Fruit fly (Drosophila melanogaster) whole organism, embryonic: ENCODE data around the gene Tim8.

ENCODE experiments used
- Atf6 ChIP-seq: fragments of 200-800 bp; sonication (Bioruptor generic); IDR thresholded peaks from 2 replicates; pipeline ENCODE4 v1.3.6; 2022; ENCODE audit warnings: missing biosample characterization, missing genetic modification characterization
- BEAF-32 ChIP-seq: fragments of 200-800 bp; sonication (Bioruptor generic); optimal IDR thresholded peaks from 3 replicates; lab custom pipeline; 2017; ENCODE audit warnings: missing biosample characterization, missing genetic modification characterization, mild to moderate bottlenecking, moderate library complexity, missing genetic modification reagents
- C15 ChIP-seq: fragments of 200-800 bp; sonication (Bioruptor generic); IDR thresholded peaks from 3 replicates; pipeline ENCODE4 v1.3.6; 2022; ENCODE audit warnings: missing biosample characterization, missing genetic modification characterization
- CG11085 ChIP-seq: fragments of 200-800 bp; sonication (Bioruptor generic); IDR thresholded peaks from 2 replicates; pipeline ENCODE4 v1.3.6; 2022; ENCODE audit warnings: missing biosample characterization, missing genetic modification characterization
- CG11696 ChIP-seq: fragments of 200-800 bp; sonication (Bioruptor generic); IDR thresholded peaks from 2 replicates; pipeline ENCODE4 v1.3.6; 2022; ENCODE audit warnings: missing biosample characterization, missing genetic modification characterization
- CG12659 ChIP-seq: fragments of 200-800 bp; sonication (Bioruptor generic); optimal IDR thresholded peaks from 3 replicates; lab custom pipeline; 2017; ENCODE audit warnings: mild to moderate bottlenecking, missing biosample characterization, missing genetic modification reagents, missing genetic modification characterization
- CG13287 ChIP-seq: fragments of 200-800 bp; sonication (Bioruptor generic); IDR thresholded peaks from 2 replicates; pipeline ENCODE4 v1.3.6; 2022; ENCODE audit warnings: missing biosample characterization, missing genetic modification characterization; ENCODE audit not compliant: partially characterized antibody
- CG15514 ChIP-seq: fragments of 200-800 bp; sonication (Bioruptor generic); optimal IDR thresholded peaks from 3 replicates; lab custom pipeline; 2017; ENCODE audit warnings: missing biosample characterization, missing genetic modification characterization, mild to moderate bottlenecking, moderate library complexity, missing genetic modification reagents
- CG16813 ChIP-seq: fragments of 200-800 bp; sonication (Bioruptor generic); IDR thresholded peaks from 3 replicates; pipeline ENCODE4 v1.3.6; 2022; ENCODE audit warnings: missing biosample characterization, missing genetic modification characterization; ENCODE audit not compliant: partially characterized antibody
- CG16863 ChIP-seq: fragments of 200-800 bp; sonication (Bioruptor generic); optimal IDR thresholded peaks from 3 replicates; lab custom pipeline; 2016; ENCODE audit warnings: missing biosample characterization, missing genetic modification characterization
- CG17186 ChIP-seq: fragments of 200-800 bp; sonication (Bioruptor generic); optimal IDR thresholded peaks from 3 replicates; lab custom pipeline; 2017; ENCODE audit warnings: missing biosample characterization, missing genetic modification reagents, missing genetic modification characterization
- CG17568 ChIP-seq: fragments of 200-800 bp; sonication (Bioruptor generic); optimal IDR thresholded peaks from 2 replicates; lab custom pipeline; 2018; ENCODE audit warnings: missing biosample characterization, mild to moderate bottlenecking, missing genetic modification characterization, moderate library complexity
- CG30020 ChIP-seq: fragments of 200-800 bp; optimal IDR thresholded peaks from 2 replicates; lab custom pipeline; 2019; ENCODE audit warnings: missing biosample characterization, mild to moderate bottlenecking, missing genetic modification characterization, moderate library complexity
- CG31365 ChIP-seq: fragments of 200-800 bp; sonication (Bioruptor generic); optimal IDR thresholded peaks from 2 replicates; lab custom pipeline; 2018; ENCODE audit warnings: missing biosample characterization, mild to moderate bottlenecking, missing genetic modification characterization
- CG34224 ChIP-seq: fragments of 200-800 bp; sonication (Bioruptor generic); IDR thresholded peaks from 3 replicates; pipeline ENCODE4 v1.3.6; 2022; ENCODE audit warnings: missing biosample characterization, missing genetic modification characterization; ENCODE audit not compliant: partially characterized antibody
- CG34376 ChIP-seq: fragments of 200-800 bp; sonication (Bioruptor generic); optimal IDR thresholded peaks from 2 replicates; lab custom pipeline; 2018; ENCODE audit warnings: missing biosample characterization, mild to moderate bottlenecking, missing genetic modification characterization
- CG3995 ChIP-seq: fragments of 200-800 bp; sonication (Bioruptor generic); optimal IDR thresholded peaks from 3 replicates; lab custom pipeline; 2016; ENCODE audit warnings: missing biosample characterization, missing genetic modification characterization
- CG42726 ChIP-seq: fragments of 200-800 bp; sonication (Bioruptor generic); IDR thresholded peaks from 2 replicates; pipeline ENCODE4 v1.3.6; 2022; ENCODE audit warnings: missing biosample characterization, missing genetic modification characterization; ENCODE audit not compliant: partially characterized antibody
- CG4854 ChIP-seq: fragments of 200-800 bp; sonication (Bioruptor generic); optimal IDR thresholded peaks from 2 replicates; lab custom pipeline; 2016; ENCODE audit warnings: missing biosample characterization, missing genetic modification characterization, inconsistent platforms
- CG9727 ChIP-seq: fragments of 200-800 bp; sonication (Bioruptor generic); optimal IDR thresholded peaks from 3 replicates; lab custom pipeline; 2017; ENCODE audit warnings: missing biosample characterization, mild to moderate bottlenecking, missing genetic modification characterization
- CG9797 ChIP-seq: fragments of 200-800 bp; sonication (Bioruptor generic); optimal IDR thresholded peaks from 3 replicates; lab custom pipeline; 2018; ENCODE audit warnings: missing biosample characterization, mild to moderate bottlenecking, missing genetic modification characterization
- CkIIα-i1 ChIP-seq: fragments of 200-800 bp; sonication (Bioruptor generic); IDR thresholded peaks from 2 replicates; pipeline ENCODE4 v1.3.6; 2022; ENCODE audit warnings: missing biosample characterization, missing genetic modification characterization
- CoRest ChIP-seq: fragments of 200-800 bp; sonication (Bioruptor generic); optimal IDR thresholded peaks from 3 replicates; lab custom pipeline; 2018; ENCODE audit warnings: missing biosample characterization, mild to moderate bottlenecking, missing genetic modification characterization, moderate library complexity
- Ets65A ChIP-seq: fragments of 200-800 bp; sonication (Bioruptor generic); peaks from one replicate; lab custom pipeline; 2016; ENCODE audit warnings: missing biosample characterization, missing genetic modification characterization
- Ets97D ChIP-seq: fragments of 200-800 bp; sonication (Bioruptor generic); optimal IDR thresholded peaks from 3 replicates; lab custom pipeline; 2016; ENCODE audit warnings: missing biosample characterization, missing genetic modification characterization
- Pdp1 ChIP-seq, 2 experiments: fragments of 200-800 bp; sonication (Bioruptor generic); optimal IDR thresholded peaks; 3 replicates each; lab custom pipeline; 2016; ENCODE audit warnings: missing biosample characterization in 2 of 2, missing genetic modification characterization in 2 of 2, mild to moderate bottlenecking in 1 of 2, moderate library complexity in 1 of 2
- Ptx1 ChIP-seq: fragments of 200-800 bp; sonication (Bioruptor generic); IDR thresholded peaks from 2 replicates; pipeline ENCODE4 v1.3.6; 2022; ENCODE audit warnings: missing biosample characterization, missing genetic modification characterization
- Scr ChIP-seq: fragments of 200-800 bp; sonication (Bioruptor generic); IDR thresholded peaks from 2 replicates; pipeline ENCODE4 v1.3.6; 2022; ENCODE audit warnings: missing biosample characterization, missing genetic modification characterization; ENCODE audit not compliant: partially characterized antibody
- Sin3A ChIP-seq: fragments of >200 bp; optimal IDR thresholded peaks from 2 replicates; lab custom pipeline; 2018
- Sry-δ ChIP-seq: fragments of 200-800 bp; sonication (Bioruptor generic); optimal IDR thresholded peaks from 2 replicates; lab custom pipeline; 2016; ENCODE audit warnings: missing biosample characterization, missing genetic modification characterization
- Tbp ChIP-seq: fragments of >200 bp; optimal IDR thresholded peaks from 2 replicates; lab custom pipeline; 2018; ENCODE audit warnings: missing biosample characterization, missing genetic modification characterization
- YL-1 ChIP-seq: fragments of 200-800 bp; sonication (Bioruptor generic); optimal IDR thresholded peaks from 3 replicates; lab custom pipeline; 2017; ENCODE audit warnings: missing biosample characterization, mild to moderate bottlenecking, missing genetic modification characterization
- ato ChIP-seq: fragments of 200-800 bp; sonication (Bioruptor generic); IDR thresholded peaks from 2 replicates; pipeline ENCODE4 v1.3.6; 2022; ENCODE audit warnings: missing biosample characterization, missing genetic modification characterization; ENCODE audit not compliant: partially characterized antibody
- az2 ChIP-seq: fragments of 200-800 bp; sonication (Bioruptor generic); optimal IDR thresholded peaks from 3 replicates; lab custom pipeline; 2016; ENCODE audit warnings: missing biosample characterization, missing genetic modification characterization
- bigmax ChIP-seq: fragments of 200-800 bp; sonication (Bioruptor generic); optimal IDR thresholded peaks from 2 replicates; lab custom pipeline; 2018; ENCODE audit warnings: missing biosample characterization, mild to moderate bottlenecking, missing genetic modification characterization
- crol ChIP-seq: fragments of 200-800 bp; sonication (Bioruptor generic); IDR thresholded peaks from 2 replicates; pipeline ENCODE4 v1.3.6; 2022; ENCODE audit warnings: missing biosample characterization, missing genetic modification characterization
- crp ChIP-seq, 2 experiments: fragments of 200-800 bp; sonication (Bioruptor generic); optimal IDR thresholded peaks; 2 replicates in 1 of 2; 3 replicates in 1 of 2; lab custom pipeline; 2017; ENCODE audit warnings: missing biosample characterization in 2 of 2, missing genetic modification characterization in 2 of 2, mild to moderate bottlenecking in 1 of 2, moderate library complexity in 1 of 2
- dm ChIP-seq: fragments of 200-800 bp; sonication (Bioruptor generic); optimal IDR thresholded peaks from 3 replicates; lab custom pipeline; 2016; ENCODE audit warnings: missing biosample characterization, missing genetic modification characterization
- gfzf ChIP-seq: fragments of 200-800 bp; sonication (Bioruptor generic); optimal IDR thresholded peaks from 2 replicates; lab custom pipeline; 2016; ENCODE audit warnings: missing biosample characterization, mild to moderate bottlenecking, missing genetic modification characterization, moderate library complexity
- hb ChIP-seq: fragments of 200-800 bp; sonication (Bioruptor generic); IDR thresholded peaks from 3 replicates; pipeline ENCODE4 v1.3.6; 2022; ENCODE audit warnings: missing biosample characterization, missing genetic modification characterization; ENCODE audit not compliant: partially characterized antibody
- lola ChIP-seq, 3 experiments: fragments of >200 bp in 2 of 3; fragments of 200-800 bp in 1 of 3; sonication (Bioruptor generic) in 1 of 3; optimal IDR thresholded peaks; 2 replicates each; lab custom pipeline; 2017 to 2019; ENCODE audit warnings: missing biosample characterization in 3 of 3, missing genetic modification characterization in 3 of 3, mild to moderate bottlenecking in 1 of 3, moderate library complexity in 1 of 3
- mld ChIP-seq: fragments of 200-800 bp; sonication (Bioruptor generic); IDR thresholded peaks from 3 replicates; pipeline ENCODE4 v1.3.6; 2022; ENCODE audit warnings: missing biosample characterization, missing genetic modification characterization; ENCODE audit not compliant: partially characterized antibody
- nmo ChIP-seq: fragments of 200-800 bp; sonication (Bioruptor generic); optimal IDR thresholded peaks from 2 replicates; lab custom pipeline; 2018; ENCODE audit warnings: missing biosample characterization, mild to moderate bottlenecking, missing genetic modification characterization, moderate library complexity
- row ChIP-seq: fragments of 200-800 bp; sonication (Bioruptor generic); IDR thresholded peaks from 3 replicates; pipeline ENCODE4 v1.3.6; 2022; ENCODE audit warnings: missing biosample characterization, missing genetic modification characterization
- sd ChIP-seq: fragments of 200-800 bp; sonication (Bioruptor generic); optimal IDR thresholded peaks from 3 replicates; lab custom pipeline; 2018; ENCODE audit warnings: missing biosample characterization, mild to moderate bottlenecking, missing genetic modification characterization, moderate library complexity
- sug ChIP-seq: fragments of 200-800 bp; optimal IDR thresholded peaks from 2 replicates; lab custom pipeline; 2019; ENCODE audit warnings: missing biosample characterization, mild to moderate bottlenecking, missing genetic modification characterization, moderate library complexity
- tna ChIP-seq: fragments of 200-800 bp; sonication (Bioruptor generic); IDR thresholded peaks from 2 replicates; pipeline ENCODE4 v1.3.6; 2022; ENCODE audit warnings: missing biosample characterization, missing genetic modification characterization; ENCODE audit not compliant: partially characterized antibody
- zen2 ChIP-seq: fragments of 200-800 bp; sonication (Bioruptor generic); IDR thresholded peaks from 3 replicates; pipeline ENCODE4 v1.3.6; 2022; ENCODE audit warnings: missing biosample characterization, missing genetic modification characterization; ENCODE audit not compliant: partially characterized antibody

The Tim8 gene

dm6 chrX:11367783-11368509 lies at the start of gene Tim8, which contains the start of gene hop (continued):
- TF ChIP-seq CG3995 (GFP tag; lab: Kevin White, UChicago) (peak; percentile 73), Ets97D (GFP tag; lab: Kevin White, UChicago) (peak; percentile 52), C15 (GFP tag; lab: Robert Waterston, UW) (no peak), lola (GFP tag; optimal IDR thresholded peaks at IDR 0.05; lab: Kevin White, UChicago) (peak in 1 of 3 experiments; percentile 5), bigmax (GFP tag; lab: Kevin White, UChicago) (peak; percentile 94), CG11085 (GFP tag; lab: Robert Waterston, UW) (no peak), CG42726 (GFP tag; lab: Robert Waterston, UW) (peak; percentile 71; the same call in 1 of the 2 replicates), gfzf (GFP tag; lab: Kevin White, UChicago) (peak; percentile 33), CG15514 (GFP tag; lab: Kevin White, UChicago) (peak; percentile 99), sug (tag; lab: Kevin White, UChicago) (peak; percentile 35), CG16813 (peak; percentile 95), Ptx1 (GFP tag; lab: Robert Waterston, UW) (no peak), CG13287 (GFP tag; lab: Robert Waterston, UW) (peak; percentile 86), nmo (GFP tag; lab: Kevin White, UChicago) (peak; percentile 24), CG31365 (tag; lab: Kevin White, UChicago) (no peak), CG9797 (GFP tag; lab: Kevin White, UChicago) (peak; percentile 32), zen2 (peak; percentile 77), hb (peak; percentile 95), dm (GFP tag; lab: Kevin White, UChicago) (peak; percentile 46), Pdp1 (GFP tag; optimal IDR thresholded peaks at IDR 0.05; lab: Kevin White, UChicago) (peak in 1 of 2 experiments; percentile 92), CG30020 (tag; lab: Kevin White, UChicago) (peak; percentile 46), Scr (peak; percentile 91), CG17186 (GFP tag; lab: Kevin White, UChicago) (peak; percentile 50), CG17568 (GFP tag; lab: Kevin White, UChicago) (no peak), crol (GFP tag; lab: Robert Waterston, UW) (no peak), CG9727 (peak; percentile 3), YL-1 (peak; percentile 32), BEAF-32 (GFP tag; lab: Kevin White, UChicago) (peak; percentile 91), crp (GFP tag; optimal IDR thresholded peaks at IDR 0.05; lab: Kevin White, UChicago) (peak in 1 of 2 experiments; percentile 74), mld (GFP tag; lab: Robert Waterston, UW) (peak; percentile 85), CG34376 (GFP tag; lab: Kevin White, UChicago) (no peak), sd (tag; lab: Kevin White, UChicago) (peak; percentile 82), CG12659 (GFP tag; lab: Kevin White, UChicago) (peak; percentile 66), Sry-δ (GFP tag; lab: Kevin White, UChicago) (peak; percentile 77), Atf6 (GFP tag; lab: Robert Waterston, UW) (no peak), Ets65A (peak; percentile 59), CkIIα-i1 (no peak), CG11696 (no peak), CG34224 (GFP tag; lab: Robert Waterston, UW) (peak; percentile 83), ato (GFP tag; lab: Robert Waterston, UW) (peak; percentile 96), CoRest (tag; lab: Kevin White, UChicago) (peak; percentile 19), Tbp (GFP tag; lab: Kevin White, UChicago) (peak; percentile 69), row (GFP tag; lab: Robert Waterston, UW) (peak; percentile 53), az2 (GFP tag; lab: Kevin White, UChicago) (no peak), Sin3A (peak; percentile 79), CG4854 (GFP tag; lab: Kevin White, UChicago) (peak; percentile 89), CG16863 (GFP tag; lab: Kevin White, UChicago) (no peak), tna (GFP tag; lab: Robert Waterston, UW) (peak; percentile 87)
